Fruit fly (Drosophila melanogaster) whole organism, embryonic: ENCODE data around the gene CG43163.

Experiments used
- CG10209 ChIP-seq: fragments of 200-800 bp; sonication (Bioruptor generic); optimal IDR thresholded peaks from 3 replicates; lab custom pipeline; 2017; ENCODE audit warnings: missing biosample characterization, mild to moderate bottlenecking, missing genetic modification characterization, missing genetic modification reagents
- CG11247 ChIP-seq: fragments of 200-800 bp; sonication (Bioruptor generic); IDR thresholded peaks from 2 replicates; pipeline ENCODE4 v1.3.6; 2022; ENCODE audit warnings: missing biosample characterization, missing genetic modification characterization
- CG11723 ChIP-seq: fragments of 200-800 bp; sonication (Bioruptor generic); optimal IDR thresholded peaks from 2 replicates; lab custom pipeline; 2017; ENCODE audit warnings: missing biosample characterization, mild to moderate bottlenecking, missing genetic modification characterization
- CG12236 ChIP-seq: fragments of 200-800 bp; sonication (Bioruptor generic); optimal IDR thresholded peaks from 2 replicates; lab custom pipeline; 2016; ENCODE audit warnings: missing biosample characterization, missing genetic modification characterization
- CG1233 ChIP-seq: fragments of 200-800 bp; sonication (Bioruptor generic); optimal IDR thresholded peaks from 4 replicates; lab custom pipeline; 2018; ENCODE audit warnings: missing biosample characterization, mild to moderate bottlenecking, missing genetic modification characterization
- CG14667 ChIP-seq: fragments of 200-800 bp; sonication (Bioruptor generic); IDR thresholded peaks from 2 replicates; pipeline ENCODE4 v1.3.6; 2022; ENCODE audit warnings: missing biosample characterization, missing genetic modification characterization
- CG15011 ChIP-seq: fragments of 200-800 bp; sonication (Bioruptor generic); optimal IDR thresholded peaks from 3 replicates; lab custom pipeline; 2018; ENCODE audit warnings: missing biosample characterization, mild to moderate bottlenecking, missing genetic modification characterization
- CG15514 ChIP-seq: fragments of 200-800 bp; sonication (Bioruptor generic); optimal IDR thresholded peaks from 3 replicates; lab custom pipeline; 2017; ENCODE audit warnings: missing biosample characterization, missing genetic modification characterization, mild to moderate bottlenecking, moderate library complexity, missing genetic modification reagents
- CG17568 ChIP-seq: fragments of 200-800 bp; sonication (Bioruptor generic); optimal IDR thresholded peaks from 2 replicates; lab custom pipeline; 2018; ENCODE audit warnings: missing biosample characterization, mild to moderate bottlenecking, missing genetic modification characterization, moderate library complexity
- CG17612 ChIP-seq: fragments of 200-800 bp; sonication (Bioruptor generic); IDR thresholded peaks from 2 replicates; pipeline ENCODE4 v1.3.6; 2022; ENCODE audit warnings: missing biosample characterization, missing genetic modification characterization
- CG30431 ChIP-seq: fragments of 200-800 bp; sonication (Bioruptor generic); optimal IDR thresholded peaks from 2 replicates; lab custom pipeline; 2017; ENCODE audit warnings: missing biosample characterization, missing genetic modification characterization
- CG3407 ChIP-seq: fragments of 200-800 bp; sonication (Bioruptor generic); optimal IDR thresholded peaks from 2 replicates; lab custom pipeline; 2018; ENCODE audit warnings: missing biosample characterization, mild to moderate bottlenecking, missing genetic modification characterization
- CG4404 ChIP-seq: fragments of 200-800 bp; sonication (Bioruptor generic); IDR thresholded peaks from 2 replicates; pipeline ENCODE4 v1.3.6; 2022; ENCODE audit warnings: missing biosample characterization, missing genetic modification characterization
- CG4730 ChIP-seq: fragments of 200-800 bp; sonication (Bioruptor generic); IDR thresholded peaks from 2 replicates; pipeline ENCODE4 v1.3.6; 2022; ENCODE audit warnings: missing biosample characterization, missing genetic modification characterization
- CG4820 ChIP-seq: fragments of 200-800 bp; sonication (Bioruptor generic); optimal IDR thresholded peaks from 3 replicates; lab custom pipeline; 2016; ENCODE audit warnings: missing biosample characterization, missing genetic modification characterization
- CG7556 ChIP-seq: fragments of 200-800 bp; sonication (Bioruptor generic); optimal IDR thresholded peaks from 2 replicates; lab custom pipeline; 2017; ENCODE audit warnings: missing biosample characterization, mild to moderate bottlenecking, missing genetic modification characterization
- CG7839 ChIP-seq: fragments of 200-800 bp; sonication (Bioruptor generic); optimal IDR thresholded peaks from 3 replicates; lab custom pipeline; 2018; ENCODE audit warnings: missing biosample characterization, mild to moderate bottlenecking, missing genetic modification characterization, moderate library complexity
- CG8290 ChIP-seq, 3 experiments: fragments of 200-800 bp; sonication (Bioruptor generic); optimal IDR thresholded peaks; 2 replicates each; lab custom pipeline; 2016 to 2019; ENCODE audit warnings: missing biosample characterization in 3 of 3, missing genetic modification characterization in 3 of 3, mild to moderate bottlenecking in 2 of 3, moderate library complexity in 1 of 3
- CG8388 ChIP-seq: fragments of 200-800 bp; sonication (Bioruptor generic); optimal IDR thresholded peaks from 2 replicates; lab custom pipeline; 2019; ENCODE audit warnings: missing biosample characterization, mild to moderate bottlenecking, missing genetic modification characterization, moderate library complexity
- CG8944 ChIP-seq: fragments of 200-800 bp; sonication (Bioruptor generic); optimal IDR thresholded peaks from 3 replicates; lab custom pipeline; 2016; ENCODE audit warnings: missing biosample characterization, missing genetic modification characterization
- CG9817 ChIP-seq: fragments of 200-800 bp; sonication (Bioruptor generic); optimal IDR thresholded peaks from 2 replicates; lab custom pipeline; 2018; ENCODE audit warnings: missing biosample characterization, mild to moderate bottlenecking, missing genetic modification characterization, moderate library complexity
- CHES-1-like ChIP-seq: fragments of 200-800 bp; sonication (Bioruptor generic); optimal IDR thresholded peaks from 2 replicates; lab custom pipeline; 2016; ENCODE audit warnings: missing biosample characterization, missing genetic modification characterization
- CkIIα-i1 ChIP-seq: fragments of 200-800 bp; sonication (Bioruptor generic); IDR thresholded peaks from 2 replicates; pipeline ENCODE4 v1.3.6; 2022; ENCODE audit warnings: missing biosample characterization, missing genetic modification characterization
- CrebB ChIP-seq: fragments of 200-800 bp; sonication (Bioruptor generic); optimal IDR thresholded peaks from 3 replicates; lab custom pipeline; 2018; ENCODE audit warnings: missing biosample characterization, mild to moderate bottlenecking, missing genetic modification characterization
- Elba2 ChIP-seq: fragments of 200-800 bp; sonication (Bioruptor generic); optimal IDR thresholded peaks from 3 replicates; lab custom pipeline; 2016; ENCODE audit warnings: missing biosample characterization, missing genetic modification characterization
- Hmr ChIP-seq: fragments of 200-800 bp; sonication (Bioruptor generic); optimal IDR thresholded peaks from 3 replicates; lab custom pipeline; 2017; ENCODE audit warnings: mild to moderate bottlenecking, missing biosample characterization, missing genetic modification reagents, missing genetic modification characterization
- Jarid2 ChIP-seq: fragments of 200-800 bp; sonication (Bioruptor generic); optimal IDR thresholded peaks from 3 replicates; lab custom pipeline; 2017; ENCODE audit warnings: mild to moderate bottlenecking, missing biosample characterization, missing genetic modification reagents, missing genetic modification characterization
- Kr ChIP-seq: fragments of 200-800 bp; sonication (Bioruptor generic); optimal IDR thresholded peaks from 2 replicates; lab custom pipeline; 2017; ENCODE audit warnings: missing biosample characterization, mild to moderate bottlenecking, missing genetic modification characterization
- MTF-1 ChIP-seq: fragments of 200-800 bp; sonication (Bioruptor generic); optimal IDR thresholded peaks from 2 replicates; lab custom pipeline; 2018; ENCODE audit warnings: missing biosample characterization, mild to moderate bottlenecking, missing genetic modification characterization, borderline replicate concordance
- NC2α ChIP-seq: fragments of 200-800 bp; sonication (Bioruptor generic); optimal IDR thresholded peaks from 2 replicates; lab custom pipeline; 2016; ENCODE audit warnings: missing biosample characterization, missing genetic modification characterization
- Pdp1 ChIP-seq, 2 experiments: fragments of 200-800 bp; sonication (Bioruptor generic); optimal IDR thresholded peaks; 3 replicates each; lab custom pipeline; 2016; ENCODE audit warnings: missing biosample characterization in 2 of 2, missing genetic modification characterization in 2 of 2, mild to moderate bottlenecking in 1 of 2, moderate library complexity in 1 of 2
- Sox102F ChIP-seq: fragments of 200-800 bp; sonication (Bioruptor generic); optimal IDR thresholded peaks from 2 replicates; lab custom pipeline; 2018; ENCODE audit warnings: missing biosample characterization, mild to moderate bottlenecking, missing genetic modification characterization, moderate library complexity
- ap ChIP-seq: fragments of 200-800 bp; sonication (Bioruptor generic); IDR thresholded peaks from 2 replicates; pipeline ENCODE4 v1.3.6; 2022; ENCODE audit warnings: missing biosample characterization, missing genetic modification characterization
- bbx ChIP-seq: fragments of 200-800 bp; sonication (Bioruptor generic); IDR thresholded peaks from 2 replicates; pipeline ENCODE4 v1.3.6; 2022; ENCODE audit warnings: missing biosample characterization, missing genetic modification characterization; ENCODE audit not compliant: partially characterized antibody
- corto ChIP-seq: fragments of 200-800 bp; sonication (Bioruptor generic); optimal IDR thresholded peaks from 2 replicates; lab custom pipeline; 2016; ENCODE audit warnings: missing biosample characterization, mild to moderate bottlenecking, missing genetic modification characterization, moderate library complexity
- dimm ChIP-seq: fragments of 200-800 bp; sonication (Bioruptor generic); IDR thresholded peaks from 2 replicates; pipeline ENCODE4 v1.3.6; 2022; ENCODE audit warnings: missing biosample characterization, missing genetic modification characterization
- emc ChIP-seq: fragments of 200-800 bp; sonication (Bioruptor generic); optimal IDR thresholded peaks from 2 replicates; lab custom pipeline; 2016; ENCODE audit warnings: missing biosample characterization, missing genetic modification characterization
- gcm ChIP-seq: fragments of 200-800 bp; sonication (Bioruptor generic); optimal IDR thresholded peaks from 2 replicates; lab custom pipeline; 2019; ENCODE audit warnings: missing biosample characterization, mild to moderate bottlenecking, missing genetic modification characterization, moderate library complexity
- gsb ChIP-seq: fragments of 200-800 bp; sonication (Bioruptor generic); IDR thresholded peaks from 2 replicates; pipeline ENCODE4 v1.3.6; 2022; ENCODE audit warnings: missing biosample characterization, missing genetic modification characterization
- insv ChIP-seq, 2 experiments: fragments of 200-800 bp; sonication (Bioruptor generic); optimal IDR thresholded peaks; 3 replicates each; lab custom pipeline; 2016 to 2018; ENCODE audit warnings: missing biosample characterization in 2 of 2, missing genetic modification characterization in 2 of 2
- jigr1 ChIP-seq: fragments of 200-800 bp; sonication (Bioruptor generic); IDR thresholded peaks from 3 replicates; pipeline ENCODE4 v1.3.6; 2022; ENCODE audit warnings: missing biosample characterization, missing genetic modification characterization
- kni ChIP-seq: fragments of 200-800 bp; sonication (Bioruptor generic); optimal IDR thresholded peaks from 3 replicates; lab custom pipeline; 2017; ENCODE audit warnings: mild to moderate bottlenecking, missing biosample characterization, missing genetic modification reagents, missing genetic modification characterization
- pnt ChIP-seq: fragments of 200-800 bp; sonication (Bioruptor generic); optimal IDR thresholded peaks from 3 replicates; lab custom pipeline; 2016; ENCODE audit warnings: missing biosample characterization, missing genetic modification characterization
- pum ChIP-seq: fragments of 200-800 bp; sonication (Bioruptor generic); optimal IDR thresholded peaks from 2 replicates; lab custom pipeline; 2016; ENCODE audit warnings: missing biosample characterization, missing genetic modification characterization
- rib ChIP-seq: fragments of 200-800 bp; sonication (Bioruptor generic); IDR thresholded peaks from 2 replicates; pipeline ENCODE4 v1.3.6; 2022; ENCODE audit warnings: missing biosample characterization, missing genetic modification characterization
- stc ChIP-seq: fragments of 200-800 bp; sonication (Bioruptor generic); IDR thresholded peaks from 2 replicates; pipeline ENCODE4 v1.3.6; 2022; ENCODE audit warnings: missing biosample characterization, missing genetic modification characterization
- stwl ChIP-seq: fragments of 200-800 bp; sonication (Bioruptor generic); optimal IDR thresholded peaks from 3 replicates; lab custom pipeline; 2018; ENCODE audit warnings: missing biosample characterization, mild to moderate bottlenecking, missing genetic modification characterization, moderate library complexity
- vnd ChIP-seq: fragments of 200-800 bp; sonication (Bioruptor generic); IDR thresholded peaks from 3 replicates; pipeline ENCODE4 v1.3.6; 2022; ENCODE audit warnings: missing biosample characterization, missing genetic modification characterization; ENCODE audit not compliant: partially characterized antibody
- wek ChIP-seq: fragments of 200-800 bp; sonication (Bioruptor generic); optimal IDR thresholded peaks from 3 replicates; lab custom pipeline; 2018; ENCODE audit warnings: missing biosample characterization, mild to moderate bottlenecking, missing genetic modification characterization, moderate library complexity
- zen ChIP-seq: fragments of 200-800 bp; sonication (Bioruptor generic); optimal IDR thresholded peaks from 3 replicates; lab custom pipeline; 2018; ENCODE audit warnings: missing biosample characterization, mild to moderate bottlenecking, missing genetic modification characterization, moderate library complexity

The CG43163 gene

dm6 chr3L:8445027-8445426 is 61.9 kb downstream of the CG43163 start (continued):
- TF ChIP-seq CG4820 (peak; percentile 43), CG12236 (GFP tag; lab: Kevin White, UChicago) (no peak), rib (no peak), gcm (no peak), gsb (no peak), wek (GFP tag; lab: Kevin White, UChicago) (no peak), vnd (GFP tag; lab: Robert Waterston, UW) (no peak), emc (GFP tag; lab: Kevin White, UChicago) (no peak), CG11723 (GFP tag; lab: Kevin White, UChicago) (no peak), CG1233 (GFP tag; lab: Kevin White, UChicago) (no peak), CG15011 (GFP tag; lab: Kevin White, UChicago) (no peak), CG8944 (GFP tag; lab: Kevin White, UChicago) (no peak), CG4404 (GFP tag; lab: Robert Waterston, UW) (peak; percentile 42; the same call in 1 of the 2 replicates), CkIIα-i1 (GFP tag; lab: Robert Waterston, UW) (no peak), corto (no peak), CG8388 (GFP tag; lab: Kevin White, UChicago) (no peak), CG9817 (tag; lab: Kevin White, UChicago) (no peak), Hmr (peak; percentile 8), MTF-1 (GFP tag; lab: Kevin White, UChicago) (no peak), pum (GFP tag; lab: Kevin White, UChicago) (no peak), bbx (GFP tag; lab: Robert Waterston, UW) (no peak), CG7556 (GFP tag; lab: Kevin White, UChicago) (peak; percentile 11), CG14667 (GFP tag; lab: Robert Waterston, UW) (peak; percentile 32; the same call in 1 of the 2 replicates), CrebB (tag; lab: Kevin White, UChicago) (no peak), CG10209 (no peak), kni (no peak), Kr (GFP tag; lab: Kevin White, UChicago) (no peak), CG4730 (peak; percentile 24; the same call in 1 of the 2 replicates), CG15514 (peak; percentile 47), stwl (tag; lab: Kevin White, UChicago) (peak; percentile 0), CG30431 (GFP tag; lab: Kevin White, UChicago) (no peak), pnt (GFP tag; lab: Kevin White, UChicago) (no peak), CG8290 (GFP tag; optimal IDR thresholded peaks at IDR 0.05; lab: Kevin White, UChicago) (no peak), CG8290 (tag; optimal IDR thresholded peaks at IDR 0.05; lab: Kevin White, UChicago) (no peak), Jarid2 (no peak), CG17612 (no peak), CG17568 (no peak), Pdp1 (GFP tag; optimal IDR thresholded peaks at IDR 0.05; lab: Kevin White, UChicago) (no peak), CG7839 (tag; lab: Kevin White, UChicago) (peak; percentile 44), jigr1 (no peak), CG11247 (no peak), CG3407 (GFP tag; lab: Kevin White, UChicago) (no peak), Elba2 (GFP tag; lab: Kevin White, UChicago) (no peak), NC2α (GFP tag; lab: Kevin White, UChicago) (no peak), stc (peak; percentile 39; the same call in 1 of the 2 replicates), zen (tag; lab: Kevin White, UChicago) (peak; percentile 92), ap (peak; percentile 23; the same call in 1 of the 2 replicates), Sox102F (peak; percentile 43), insv (GFP tag; optimal IDR thresholded peaks at IDR 0.05; lab: Kevin White, UChicago) (no peak), dimm (GFP tag; lab: Robert Waterston, UW) (no peak; the same call in 1 of the 2 replicates), CHES-1-like (GFP tag; lab: Kevin White, UChicago) (no peak)
